Worm (Caenorhabditis elegans): ENCODE measurements around the gene sdz-8.
"Not testable (repeated sequence)": the region's sequence is repeated elsewhere in the genome, so short reads cannot be mapped to it uniquely, and the experiment has no call there.

DNA sequence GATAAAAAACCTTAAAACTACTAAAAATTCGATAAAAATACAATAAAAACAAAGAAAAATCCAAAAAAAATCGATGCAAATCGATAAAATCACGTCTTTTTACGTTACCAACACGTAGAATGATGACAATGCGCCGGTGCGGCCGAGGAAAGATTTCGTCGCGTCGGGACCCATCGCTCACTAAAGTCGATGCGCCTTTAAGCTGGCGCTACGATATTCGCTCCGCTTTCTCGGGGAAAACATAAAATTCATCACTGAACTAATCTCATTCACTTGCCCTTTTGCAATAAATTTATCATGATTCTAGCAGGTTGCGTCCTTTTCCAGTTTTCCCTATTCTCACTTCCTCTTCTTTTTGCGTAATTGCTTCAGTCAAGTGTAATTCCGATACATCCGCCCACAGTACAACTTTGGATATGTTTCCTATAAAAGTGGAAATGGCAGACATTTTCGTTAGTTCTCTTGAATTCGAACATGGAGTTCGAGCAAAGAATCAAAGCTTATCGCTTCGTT lies 32.4 kb downstream of the sdz-8 start, which contains the start of gene col-157:
- not testable (repeated sequence) for TF ChIP-seq egl-5 (tag; optimal IDR thresholded peaks at IDR 0.05); fkh-2 (tag; optimal IDR thresholded peaks at IDR 0.05); lin-15B (tag; optimal IDR thresholded peaks at IDR 0.05); elt-3 (tag; optimal IDR thresholded peaks at IDR 0.05); snpc-4 (tag; optimal IDR thresholded peaks at IDR 0.05); nfya-1 (tag; optimal IDR thresholded peaks at IDR 0.05; ENCODE audit: insufficient read depth); fos-1 (tag; optimal IDR thresholded peaks at IDR 0.05); R02D3.7 (tag; optimal IDR thresholded peaks at IDR 0.05); pha-4 (tag; optimal IDR thresholded peaks at IDR 0.05); skn-1 (tag; optimal IDR thresholded peaks at IDR 0.05)

All from whole organism, L3 larva.